Worm (Caenorhabditis elegans) whole organism, young adult: Measurements from ENCODE around the gene C48B4.10.

ENCODE experiments used
- C06A6.2 ChIP-seq: fragments of 200-800 bp; sonication (Bioruptor generic); conservative IDR thresholded peaks from 2 replicates; pipeline ENCODE4 v1.3.6; 2022; ENCODE audit warnings: missing genetic modification characterization, missing compliant biosample characterization
- D2030.7 ChIP-seq: fragments of 200-800 bp; sonication (Bioruptor generic); IDR thresholded peaks from 2 replicates; pipeline ENCODE4 v1.3.6; 2022; ENCODE audit warnings: missing genetic modification reagents, missing genetic modification characterization, missing compliant biosample characterization
- F10E7.11 ChIP-seq: sonication (generic microtip); optimal IDR thresholded peaks from 2 replicates; lab custom pipeline; 2017; ENCODE audit warnings: mild to moderate bottlenecking, missing genetic modification characterization, moderate library complexity, missing compliant biosample characterization
- F22D6.2 ChIP-seq: sonication (generic microtip); optimal IDR thresholded peaks from 2 replicates; lab custom pipeline; 2016; ENCODE audit warnings: mild to moderate bottlenecking, missing genetic modification characterization, missing compliant biosample characterization
- F37B4.10 ChIP-seq: fragments of 200-800 bp; sonication (Bioruptor generic); IDR thresholded peaks from 2 replicates; pipeline ENCODE4 v1.3.6; 2022; ENCODE audit warnings: missing genetic modification characterization, missing compliant biosample characterization
- F39B2.1 ChIP-seq: fragments of 200-800 bp; sonication (Bioruptor generic); IDR thresholded peaks from 2 replicates; pipeline ENCODE4 v1.3.6; 2022; ENCODE audit warnings: missing genetic modification reagents, missing genetic modification characterization, missing compliant biosample characterization
- F52B5.7 ChIP-seq: sonication (generic microtip); optimal IDR thresholded peaks from 2 replicates; lab custom pipeline; 2016; ENCODE audit warnings: mild to moderate bottlenecking, missing genetic modification characterization, missing compliant biosample characterization
- F55B11.4 ChIP-seq: sonication (generic microtip); optimal IDR thresholded peaks from 2 replicates; lab custom pipeline; 2016; ENCODE audit warnings: missing compliant biosample characterization, missing genetic modification characterization, borderline replicate concordance; ENCODE audit not compliant: insufficient read depth
- F57A8.1 ChIP-seq: fragments of 200-800 bp; sonication (Bioruptor generic); optimal IDR thresholded peaks from 2 replicates; lab custom pipeline; 2018; ENCODE audit warnings: mild to moderate bottlenecking, missing genetic modification characterization, moderate library complexity, missing compliant biosample characterization
- Y95B8A.8 ChIP-seq: fragments of 200-800 bp; sonication (Bioruptor generic); IDR thresholded peaks from 2 replicates; pipeline ENCODE4 v1.3.6; 2022; ENCODE audit warnings: missing genetic modification reagents, missing genetic modification characterization, missing compliant biosample characterization
- ZK185.1 ChIP-seq: sonication (generic microtip); optimal IDR thresholded peaks from 2 replicates; lab custom pipeline; 2016; ENCODE audit warnings: mild to moderate bottlenecking, missing genetic modification characterization, missing compliant biosample characterization; ENCODE audit not compliant: poor library complexity, severe bottlenecking
- atf-7 ChIP-seq: sonication (generic microtip); optimal IDR thresholded peaks from 2 replicates; lab custom pipeline; 2017; ENCODE audit warnings: mild to moderate bottlenecking, missing genetic modification characterization, missing compliant biosample characterization
- attf-3 ChIP-seq: fragments of 200-800 bp; sonication (Bioruptor generic); conservative IDR thresholded peaks from 2 replicates; pipeline ENCODE4 v1.3.6; 2022; ENCODE audit warnings: missing genetic modification reagents, missing genetic modification characterization, missing compliant biosample characterization
- bed-1 ChIP-seq: fragments of 200-800 bp; sonication (Bioruptor generic); IDR thresholded peaks from 2 replicates; pipeline ENCODE4 v1.3.6; 2022; ENCODE audit warnings: missing genetic modification reagents, missing genetic modification characterization, missing compliant biosample characterization
- bed-2 ChIP-seq: fragments of 200-800 bp; sonication (Bioruptor generic); IDR thresholded peaks from 2 replicates; pipeline ENCODE4 v1.3.6; 2022; ENCODE audit warnings: missing genetic modification reagents, missing genetic modification characterization, missing compliant biosample characterization
- ceh-27 ChIP-seq: fragments of 200-800 bp; sonication (Bioruptor generic); optimal IDR thresholded peaks from 2 replicates; lab custom pipeline; 2018; ENCODE audit warnings: mild to moderate bottlenecking, missing genetic modification characterization, moderate library complexity, missing compliant biosample characterization
- ceh-91 ChIP-seq: fragments of 200-800 bp; sonication (Bioruptor generic); IDR thresholded peaks from 2 replicates; pipeline ENCODE4 v1.3.6; 2022; ENCODE audit warnings: missing genetic modification reagents, missing genetic modification characterization, missing compliant biosample characterization
- dpl-1 ChIP-seq: fragments of 150-350 bp; optimal IDR thresholded peaks from 2 replicates; lab custom pipeline; 2014; ENCODE audit warnings: missing biosample characterization, missing genetic modification reagents, missing genetic modification characterization
- egrh-3 ChIP-seq: fragments of 200-800 bp; sonication (Bioruptor generic); IDR thresholded peaks from 2 replicates; pipeline ENCODE4 v1.3.6; 2022; ENCODE audit warnings: missing genetic modification reagents, missing genetic modification characterization, missing compliant biosample characterization
- ets-4 ChIP-seq: fragments of 200-800 bp; sonication (Bioruptor generic); optimal IDR thresholded peaks from 2 replicates; lab custom pipeline; 2018; ENCODE audit warnings: mild to moderate bottlenecking, missing genetic modification characterization, missing compliant biosample characterization
- fkh-3 ChIP-seq: sonication (generic microtip); optimal IDR thresholded peaks from 2 replicates; lab custom pipeline; 2016; ENCODE audit warnings: mild to moderate bottlenecking, missing genetic modification characterization, missing compliant biosample characterization
- gei-17 ChIP-seq: fragments of 200-800 bp; sonication (Bioruptor generic); optimal IDR thresholded peaks from 2 replicates; lab custom pipeline; 2018; ENCODE audit warnings: mild to moderate bottlenecking, missing genetic modification characterization, missing compliant biosample characterization
- him-1 ChIP-seq: sonication (generic microtip); optimal IDR thresholded peaks from 2 replicates; lab custom pipeline; 2016; ENCODE audit warnings: missing genotype, missing genetic modification reagents, missing genetic modification characterization, missing compliant biosample characterization
- hlh-12 ChIP-seq: sonication (generic microtip); optimal IDR thresholded peaks from 2 replicates; lab custom pipeline; 2016; ENCODE audit warnings: missing genetic modification characterization, missing compliant biosample characterization
- hlh-26 ChIP-seq: fragments of 200-800 bp; sonication (Bioruptor generic); conservative IDR thresholded peaks from 2 replicates; pipeline ENCODE4 v1.3.6; 2022; ENCODE audit warnings: missing genetic modification reagents, missing genetic modification characterization, missing compliant biosample characterization
- hrde-1 ChIP-seq: sonication (generic microtip); optimal IDR thresholded peaks from 2 replicates; lab custom pipeline; 2016; ENCODE audit warnings: missing genetic modification characterization, mild to moderate bottlenecking, missing compliant biosample characterization, moderate library complexity, missing genotype, missing genetic modification reagents, borderline replicate concordance
- lag-1 ChIP-seq: fragments of 200-800 bp; sonication (Bioruptor generic); IDR thresholded peaks from 2 replicates; pipeline ENCODE4 v1.3.6; 2022; ENCODE audit warnings: missing genetic modification reagents, missing genetic modification characterization, missing compliant biosample characterization
- lin-35 ChIP-seq, 3 experiments: fragments of 150-350 bp in 2 of 3; sonication (generic microtip) in 1 of 3; optimal IDR thresholded peaks; 2 replicates each; lab custom pipeline; 2014 to 2018; ENCODE audit warnings: missing biosample characterization in 3 of 3, missing genetic modification characterization in 3 of 3, missing genetic modification reagents in 3 of 3
- lin-54 ChIP-seq: fragments of 200-800 bp; sonication (Bioruptor generic); optimal IDR thresholded peaks from 2 replicates; lab custom pipeline; 2018; ENCODE audit warnings: mild to moderate bottlenecking, missing genetic modification characterization, missing compliant biosample characterization
- lir-1 ChIP-seq: fragments of 200-800 bp; sonication (Bioruptor generic); conservative IDR thresholded peaks from 2 replicates; pipeline ENCODE4 v1.3.6; 2022; ENCODE audit warnings: missing genetic modification reagents, missing genetic modification characterization, missing compliant biosample characterization
- madf-3 ChIP-seq: fragments of 200-800 bp; sonication (Bioruptor generic); IDR thresholded peaks from 2 replicates; pipeline ENCODE4 v1.3.6; 2022; ENCODE audit warnings: missing genetic modification reagents, missing genetic modification characterization, missing compliant biosample characterization
- madf-8 ChIP-seq: fragments of 200-800 bp; sonication (Bioruptor generic); conservative IDR thresholded peaks from 2 replicates; pipeline ENCODE4 v1.3.6; 2022; ENCODE audit warnings: missing genetic modification reagents, missing genetic modification characterization, missing compliant biosample characterization
- mcd-1 ChIP-seq: fragments of 200-800 bp; sonication (Bioruptor generic); IDR thresholded peaks from 2 replicates; pipeline ENCODE4 v1.3.6; 2022; ENCODE audit warnings: missing genetic modification reagents, missing genetic modification characterization, missing compliant biosample characterization
- nfya-1 ChIP-seq: sonication (generic microtip); optimal IDR thresholded peaks from 2 replicates; lab custom pipeline; 2017; ENCODE audit warnings: antibody characterized with exemption, missing compliant biosample characterization, missing genetic modification characterization, borderline replicate concordance; ENCODE audit not compliant: insufficient read depth
- nhr-179 ChIP-seq: sonication (generic microtip); optimal IDR thresholded peaks from 2 replicates; lab custom pipeline; 2016; ENCODE audit warnings: mild to moderate bottlenecking, missing genetic modification characterization, missing compliant biosample characterization
- nhr-80 ChIP-seq: sonication (generic microtip); optimal IDR thresholded peaks from 2 replicates; lab custom pipeline; 2016; ENCODE audit warnings: missing genetic modification characterization, missing compliant biosample characterization
- pbrm-1 ChIP-seq: fragments of 200-800 bp; sonication (Bioruptor generic); IDR thresholded peaks from 2 replicates; pipeline ENCODE4 v1.3.6; 2022; ENCODE audit warnings: missing genetic modification reagents, missing genetic modification characterization, missing compliant biosample characterization
- rcor-1 ChIP-seq: fragments of 200-800 bp; sonication (Bioruptor generic); IDR thresholded peaks from 2 replicates; pipeline ENCODE4 v1.3.6; 2022; ENCODE audit warnings: missing genetic modification reagents, missing genetic modification characterization, missing compliant biosample characterization
- sea-2 ChIP-seq: fragments of 200-800 bp; sonication (Bioruptor generic); IDR thresholded peaks from 2 replicates; pipeline ENCODE4 v1.3.6; 2022; ENCODE audit warnings: missing genetic modification characterization, missing compliant biosample characterization
- sptf-2 ChIP-seq: fragments of 200-800 bp; sonication (Bioruptor generic); optimal IDR thresholded peaks from 2 replicates; lab custom pipeline; 2018; ENCODE audit warnings: mild to moderate bottlenecking, missing genetic modification characterization, missing compliant biosample characterization
- tbx-9 ChIP-seq: sonication (generic microtip); optimal IDR thresholded peaks from 2 replicates; lab custom pipeline; 2016; ENCODE audit warnings: borderline replicate concordance, missing genetic modification characterization, inconsistent platforms, missing compliant biosample characterization
- xnd-1 ChIP-seq: sonication (generic microtip); optimal IDR thresholded peaks from 2 replicates; lab custom pipeline; 2016; ENCODE audit warnings: missing genotype, missing genetic modification reagents, missing genetic modification characterization, missing compliant biosample characterization
- zfh-2 ChIP-seq: fragments of 200-800 bp; sonication (Bioruptor generic); conservative IDR thresholded peaks from 2 replicates; pipeline ENCODE4 v1.3.6; 2022; ENCODE audit warnings: missing genetic modification reagents, missing genetic modification characterization, missing compliant biosample characterization
- ztf-18 ChIP-seq: sonication (generic microtip); optimal IDR thresholded peaks from 2 replicates; lab custom pipeline; 2016; ENCODE audit warnings: missing genotype, mild to moderate bottlenecking, missing genetic modification characterization, missing compliant biosample characterization
- ztf-22 ChIP-seq: fragments of 200-800 bp; sonication (Bioruptor generic); optimal IDR thresholded peaks from 2 replicates; lab custom pipeline; 2018; ENCODE audit warnings: mild to moderate bottlenecking, missing genetic modification characterization, moderate library complexity, missing compliant biosample characterization
- ztf-25 ChIP-seq: fragments of 200-800 bp; sonication (Bioruptor generic); IDR thresholded peaks from 2 replicates; pipeline ENCODE4 v1.3.6; 2022; ENCODE audit warnings: missing genetic modification reagents, missing genetic modification characterization, missing compliant biosample characterization
- ztf-28 ChIP-seq: fragments of 200-800 bp; sonication (Bioruptor generic); IDR thresholded peaks from 2 replicates; pipeline ENCODE4 v1.3.6; 2022; ENCODE audit warnings: missing genetic modification reagents, missing genetic modification characterization, missing compliant biosample characterization
- ztf-6 ChIP-seq: fragments of 200-800 bp; sonication (Bioruptor generic); IDR thresholded peaks from 2 replicates; pipeline ENCODE4 v1.3.6; 2022; ENCODE audit warnings: missing genetic modification reagents, missing genetic modification characterization, missing compliant biosample characterization

C48B4.10 gene

DNA sequence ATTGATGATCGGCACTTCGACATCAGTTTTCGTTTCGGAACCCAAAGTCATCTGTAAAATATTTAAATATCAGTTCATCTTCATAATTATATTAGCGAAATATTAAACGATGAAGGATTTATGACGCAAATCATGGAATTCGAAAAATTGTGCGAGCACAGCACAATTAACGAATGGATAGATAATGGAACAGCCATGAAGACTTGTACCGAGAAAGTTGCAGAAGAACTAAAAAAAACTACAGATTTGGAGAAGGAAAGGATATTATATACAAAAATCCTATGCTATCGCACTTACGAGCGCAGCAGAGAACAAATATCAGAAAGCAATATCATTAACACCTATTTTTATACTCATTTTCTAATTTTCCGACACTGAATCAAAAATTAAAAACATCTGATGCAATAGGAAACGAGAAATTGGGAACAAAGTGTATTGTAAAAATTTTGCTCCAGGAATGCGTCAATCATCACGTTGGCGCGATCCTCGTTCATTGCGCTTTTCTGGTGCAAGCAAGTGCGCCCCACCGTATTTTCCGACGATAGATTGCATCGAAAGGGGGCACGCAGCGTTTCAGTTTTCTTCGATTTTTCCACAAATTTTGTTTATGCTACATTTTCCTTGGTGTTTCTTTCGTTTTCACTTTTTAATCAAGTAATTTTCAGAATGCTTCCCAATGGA lies 42.8 kb downstream of the C48B4.10 start, which contains the start of the genes clu-1 and prp-40 (continued):
- peak; percentile 69 for TF ChIP-seq ZK185.1 (tag; lab: Kevin White, UChicago)
- no peak for TF ChIP-seq ztf-25 (GFP tag; lab: Robert Waterston, UW)
- no peak for TF ChIP-seq F52B5.7 (tag; lab: Kevin White, UChicago)
- no peak for TF ChIP-seq F10E7.11 (tag; lab: Kevin White, UChicago)
- TF ChIP-seq ztf-6 (GFP tag; lab: Robert Waterston, UW), result no peak
- no peak for TF ChIP-seq ztf-22 (GFP tag; lab: Kevin White, UChicago)
- TF ChIP-seq atf-7 (tag; lab: Kevin White, UChicago), result peak; percentile 39
- TF ChIP-seq him-1 (tag; lab: Kevin White, UChicago), result peak; percentile 27
- TF ChIP-seq F39B2.1, result no peak
- TF ChIP-seq madf-3 (GFP tag; lab: Robert Waterston, UW), result no peak
- peak; percentile 76 for TF ChIP-seq nhr-80
- peak; percentile 56; the same call in 1 of the 2 replicates for TF ChIP-seq attf-3 (GFP tag; lab: Robert Waterston, UW)
- peak; percentile 87 for TF ChIP-seq pbrm-1 (GFP tag; lab: Robert Waterston, UW)
- TF ChIP-seq xnd-1 (tag; lab: Kevin White, UChicago), result peak; percentile 24
- peak; percentile 78 for TF ChIP-seq lin-54 (GFP tag; lab: Kevin White, UChicago)
- no peak for TF ChIP-seq F57A8.1
- no peak for TF ChIP-seq nhr-179 (tag; lab: Kevin White, UChicago)
- TF ChIP-seq lir-1, result no peak; the same call in 1 of the 2 replicates
- TF ChIP-seq ceh-27, result peak; percentile 85
- TF ChIP-seq nfya-1 (tag; lab: Kevin White, UChicago), result no peak
- no peak for TF ChIP-seq hlh-12 (tag; lab: Kevin White, UChicago)
- TF ChIP-seq gei-17, result peak; percentile 37
- TF ChIP-seq bed-1 (GFP tag; lab: Robert Waterston, UW), result no peak
- TF ChIP-seq egrh-3 (GFP tag; lab: Robert Waterston, UW), result no peak
- no peak for TF ChIP-seq tbx-9 (tag; lab: Kevin White, UChicago)
- no peak for TF ChIP-seq ets-4 (GFP tag; lab: Kevin White, UChicago)
- no peak for TF ChIP-seq hrde-1 (tag; lab: Kevin White, UChicago)
- no peak for TF ChIP-seq lag-1 (GFP tag; lab: Robert Waterston, UW)
- TF ChIP-seq bed-2 (GFP tag; lab: Robert Waterston, UW), result no peak
- TF ChIP-seq F22D6.2 (tag; lab: Kevin White, UChicago), result no peak
- peak; percentile 54; the same call in 1 of the 2 replicates for TF ChIP-seq C06A6.2 (GFP tag; lab: Robert Waterston, UW)
- TF ChIP-seq madf-8 (GFP tag; lab: Robert Waterston, UW), result peak; percentile 45
- no peak for TF ChIP-seq fkh-3 (tag; lab: Kevin White, UChicago)
- no peak for TF ChIP-seq F55B11.4
- TF ChIP-seq Y95B8A.8 (GFP tag; lab: Robert Waterston, UW), result no peak
- TF ChIP-seq F37B4.10 (GFP tag; lab: Robert Waterston, UW), result no peak
- TF ChIP-seq dpl-1 (GFP tag; lab: Kevin White, UChicago), result peak; percentile 39
- peak; percentile 67 for TF ChIP-seq ceh-91 (GFP tag; lab: Robert Waterston, UW)
- no peak for TF ChIP-seq ztf-28 (GFP tag; lab: Robert Waterston, UW)
- TF ChIP-seq rcor-1 (GFP tag; lab: Robert Waterston, UW), result peak; percentile 70
- peak in 2 of 3 experiments; percentile 28 to 83 for TF ChIP-seq lin-35 (GFP tag; optimal IDR thresholded peaks at IDR 0.05; lab: Kevin White, UChicago)
- TF ChIP-seq mcd-1, result peak; percentile 95
- no peak for TF ChIP-seq hlh-26 (GFP tag; lab: Robert Waterston, UW)
- TF ChIP-seq ztf-18, result peak; percentile 98
- TF ChIP-seq D2030.7 (GFP tag; lab: Robert Waterston, UW), result peak; percentile 79
- no peak; the same call in 1 of the 2 replicates for TF ChIP-seq zfh-2
- TF ChIP-seq sea-2, result no peak
- TF ChIP-seq sptf-2 (GFP tag; lab: Kevin White, UChicago), result peak; percentile 13
